Fruit fly (Drosophila melanogaster): ENCODE results near the gene CG34382.
A peak's percentile ranks its signal among the peaks of the same experiment; 100 is the strongest.

The CG34382 gene

dm6 chr3L:9854583-9855519 lies 23.9 kb upstream of the CG34382 start, which contains the start of gene RasGAP1 (continued):
- no peak for TF ChIP-seq esn (GFP tag; optimal IDR thresholded peaks at IDR 0.05)
- TF ChIP-seq eg (GFP tag; IDR thresholded peaks at IDR 0.05): 0 out of 3 replicates have a peak, but pooled peaks have one; percentile 10
- TF ChIP-seq CG11902 (GFP tag; optimal IDR thresholded peaks at IDR 0.05): no peak
- no peak for TF ChIP-seq cyc (GFP tag; optimal IDR thresholded peaks at IDR 0.05)
- TF ChIP-seq Hr39 (GFP tag; optimal IDR thresholded peaks at IDR 0.05): no peak
- TF ChIP-seq CG6163 (GFP tag; IDR thresholded peaks at IDR 0.05): no peak; the same call in 2 of the 3 replicates
- TF ChIP-seq fkh (GFP tag; optimal IDR thresholded peaks at IDR 0.05): peak; percentile 79
- TF ChIP-seq CG11294 (GFP tag; IDR thresholded peaks at IDR 0.05): no peak
- no peak for TF ChIP-seq Ets21C (GFP tag; optimal IDR thresholded peaks at IDR 0.05)
- TF ChIP-seq acj6 (GFP tag; optimal IDR thresholded peaks at IDR 0.05): no peak
- no peak for TF ChIP-seq CG16779 (tag; optimal IDR thresholded peaks at IDR 0.05)
- no peak for TF ChIP-seq salr (GFP tag; optimal IDR thresholded peaks at IDR 0.05)
- TF ChIP-seq Sox15 (GFP tag; optimal IDR thresholded peaks at IDR 0.05): no peak
- TF ChIP-seq Hr4 (GFP tag; optimal IDR thresholded peaks at IDR 0.05): no peak
- no peak for TF ChIP-seq Ets96B (tag; optimal IDR thresholded peaks at IDR 0.05)
- no peak for TF ChIP-seq Gug (GFP tag; IDR thresholded peaks at IDR 0.05)
- TF ChIP-seq Eip78C (GFP tag): peak; percentile 61
- no peak for TF ChIP-seq achi (GFP tag; optimal IDR thresholded peaks at IDR 0.05)
- TF ChIP-seq CG4318 (GFP tag; optimal IDR thresholded peaks at IDR 0.05): no peak
- no peak for TF ChIP-seq spab (GFP tag; optimal IDR thresholded peaks at IDR 0.05)
- no peak for TF ChIP-seq CG9139 (GFP tag; optimal IDR thresholded peaks at IDR 0.05)
- no peak for TF ChIP-seq CG8632 (GFP tag; optimal IDR thresholded peaks at IDR 0.05)
- TF ChIP-seq fd59A (GFP tag; optimal IDR thresholded peaks at IDR 0.05): no peak

- peak; percentile 92 for TF ChIP-seq CG11902 (GFP tag; optimal IDR thresholded peaks at IDR 0.05)
- peak; percentile 92 for TF ChIP-seq OdsH (GFP tag; optimal IDR thresholded peaks at IDR 0.05)
- peak; percentile 97 for TF ChIP-seq Sox102F (GFP tag; optimal IDR thresholded peaks at IDR 0.05)
- TF ChIP-seq CG9139 (GFP tag; optimal IDR thresholded peaks at IDR 0.05): peak; percentile 84
- TF ChIP-seq CG6276 (GFP tag; optimal IDR thresholded peaks at IDR 0.05): peak; percentile 82
- TF ChIP-seq dsx (GFP tag; optimal IDR thresholded peaks at IDR 0.05; ENCODE audit: poor library complexity, severe bottlenecking): peak; percentile 82
- peak; percentile 93 for TF ChIP-seq spab (GFP tag; optimal IDR thresholded peaks at IDR 0.05)
- peak; percentile 97 for TF ChIP-seq Eip75B (GFP tag; optimal IDR thresholded peaks at IDR 0.05)
- peak; percentile 89 for TF ChIP-seq vri (GFP tag; optimal IDR thresholded peaks at IDR 0.05)
- TF ChIP-seq CG6854 (GFP tag; optimal IDR thresholded peaks at IDR 0.05): peak; percentile 94
- TF ChIP-seq topi (GFP tag; optimal IDR thresholded peaks at IDR 0.05): peak; percentile 97
- TF ChIP-seq CG10669 (GFP tag; optimal IDR thresholded peaks at IDR 0.05): peak; percentile 95
- peak; percentile 93 for TF ChIP-seq CG8319 (GFP tag; optimal IDR thresholded peaks at IDR 0.05)
- peak; percentile 96 for TF ChIP-seq lz (GFP tag; optimal IDR thresholded peaks at IDR 0.05)
- TF ChIP-seq ss (GFP tag; optimal IDR thresholded peaks at IDR 0.05): peak; percentile 79 to 89
- peak; percentile 94 for TF ChIP-seq Hr4 (GFP tag; optimal IDR thresholded peaks at IDR 0.05)
- TF ChIP-seq CG3032 (tag; optimal IDR thresholded peaks at IDR 0.05): peak; percentile 91
- peak; percentile 97 for TF ChIP-seq esn (GFP tag; optimal IDR thresholded peaks at IDR 0.05)
- TF ChIP-seq CG16779 (tag; optimal IDR thresholded peaks at IDR 0.05): peak; percentile 92
- peak; percentile 93 for TF ChIP-seq net (GFP tag; optimal IDR thresholded peaks at IDR 0.05)
- TF ChIP-seq Smox (GFP tag; optimal IDR thresholded peaks at IDR 0.05): peak; percentile 93
- TF ChIP-seq CG32006 (GFP tag; optimal IDR thresholded peaks at IDR 0.05): peak; percentile 96
- TF ChIP-seq achi (GFP tag; optimal IDR thresholded peaks at IDR 0.05): peak; percentile 92
- TF ChIP-seq eg (GFP tag; IDR thresholded peaks at IDR 0.05): peak; percentile 97
- peak; percentile 94 for TF ChIP-seq Ets21C (GFP tag; optimal IDR thresholded peaks at IDR 0.05)
- peak; percentile 94 for TF ChIP-seq CG11762 (GFP tag; optimal IDR thresholded peaks at IDR 0.05; ENCODE audit: insufficient read depth)
- TF ChIP-seq cyc (GFP tag; optimal IDR thresholded peaks at IDR 0.05): peak; percentile 98
- peak; percentile 74 for TF ChIP-seq fkh (GFP tag; optimal IDR thresholded peaks at IDR 0.05)
- peak; percentile 96 for TF ChIP-seq Met (GFP tag; optimal IDR thresholded peaks at IDR 0.05)
- peak; percentile 77 to 90 for TF ChIP-seq salr (GFP tag; optimal IDR thresholded peaks at IDR 0.05)
- no peak for TF ChIP-seq Hr38 (GFP tag; optimal IDR thresholded peaks at IDR 0.05)
- TF ChIP-seq dac (GFP tag; optimal IDR thresholded peaks at IDR 0.05): peak; percentile 87
- TF ChIP-seq CG3919 (GFP tag; optimal IDR thresholded peaks at IDR 0.05): peak; percentile 97
- TF ChIP-seq CG7368 (GFP tag; optimal IDR thresholded peaks at IDR 0.05): peak; percentile 97
- peak; percentile 94 for TF ChIP-seq acj6 (GFP tag; optimal IDR thresholded peaks at IDR 0.05)
These were observed 22.9 kb upstream of the CG34382 start for dm6 chr3L:9855784-9856426.

Measured in whole organism, prepupa.